Worm (Caenorhabditis elegans) whole organism, L4 larva: ENCODE measurements around the gene F37H8.6.

Experiments used
- D1046.2 ChIP-seq: fragments of 200-800 bp; sonication (Bioruptor generic); IDR thresholded peaks from 2 replicates; pipeline ENCODE4 v1.3.6; 2022; ENCODE audit warnings: missing genetic modification characterization, missing compliant biosample characterization
- Y105C5A.15 ChIP-seq: fragments of 200-800 bp; sonication (Bioruptor generic); IDR thresholded peaks from 2 replicates; pipeline ENCODE4 v1.3.6; 2022; ENCODE audit warnings: missing genetic modification characterization, missing compliant biosample characterization
- ZK546.5 ChIP-seq, 2 experiments: sonication (generic microtip); optimal IDR thresholded peaks; 2 replicates each; lab custom pipeline; 2017; ENCODE audit warnings: missing biosample characterization in 2 of 2, missing genetic modification characterization in 2 of 2
- ama-1 ChIP-seq: fragments of 150-350 bp; optimal IDR thresholded peaks from 2 replicates; lab custom pipeline; 2014; ENCODE audit warnings: inconsistent platforms, mixed read lengths
- dpl-1 ChIP-seq: fragments of 150-350 bp; optimal IDR thresholded peaks from 2 replicates; lab custom pipeline; 2014; ENCODE audit warnings: missing biosample characterization, missing genetic modification reagents, missing genetic modification characterization
- fos-1 ChIP-seq: fragments of 150-350 bp; optimal IDR thresholded peaks from 2 replicates; lab custom pipeline; 2014; ENCODE audit warnings: missing biosample characterization, missing genetic modification characterization
- mes-2 ChIP-seq: sonication (generic microtip); optimal IDR thresholded peaks from 2 replicates; lab custom pipeline; 2016; ENCODE audit warnings: missing genotype, mild to moderate bottlenecking, missing genetic modification characterization, missing compliant biosample characterization; ENCODE audit not compliant: poor library complexity, severe bottlenecking
- nhr-10 ChIP-seq: fragments of 150-350 bp; optimal IDR thresholded peaks from 2 replicates; lab custom pipeline; 2014; ENCODE audit warnings: missing biosample characterization, missing genetic modification characterization
- nhr-11 ChIP-seq: fragments of 150-350 bp; optimal IDR thresholded peaks from 2 replicates; lab custom pipeline; 2014; ENCODE audit warnings: missing biosample characterization, missing genetic modification characterization
- snpc-4 ChIP-seq: fragments of 150-350 bp; optimal IDR thresholded peaks from 2 replicates; lab custom pipeline; 2014; ENCODE audit warnings: missing biosample characterization, missing genetic modification characterization
- ztf-11 ChIP-seq: fragments of 150-350 bp; optimal IDR thresholded peaks from 2 replicates; lab custom pipeline; 2014; ENCODE audit warnings: missing biosample characterization, missing genetic modification characterization

ce11 chrII:11157660-11158059 is 19.6 kb downstream of the F37H8.6 start:
- TF ChIP-seq nhr-10 (tag; lab: Kevin White, UChicago): no peak
- no peak for TF ChIP-seq ZK546.5 (tag; optimal IDR thresholded peaks at IDR 0.05; lab: Kevin White, UChicago)
- no peak for TF ChIP-seq nhr-11
- TF ChIP-seq mes-2: peak; percentile 70
- TF ChIP-seq Y105C5A.15 (GFP tag; lab: Robert Waterston, UW): peak; percentile 85
- TF ChIP-seq ama-1: no peak
- no peak for TF ChIP-seq snpc-4 (tag; lab: Kevin White, UChicago)
- TF ChIP-seq ztf-11: no peak
- TF ChIP-seq fos-1 (tag; lab: Kevin White, UChicago): no peak
- peak; percentile 83; the same call in 1 of the 2 replicates for TF ChIP-seq D1046.2 (GFP tag; lab: Robert Waterston, UW)
- TF ChIP-seq dpl-1 (GFP tag; lab: Kevin White, UChicago): peak; percentile 20
